Worm (Caenorhabditis elegans) whole organism, L3 larva: ENCODE data around the gene gldi-7.

ENCODE experiments used
- R02D3.7 ChIP-seq: fragments of 150-350 bp; optimal IDR thresholded peaks from 2 replicates; lab custom pipeline; 2014; ENCODE audit warnings: missing biosample characterization, missing genetic modification characterization
- ZK546.5 ChIP-seq: sonication (generic microtip); optimal IDR thresholded peaks from 2 replicates; lab custom pipeline; 2017; ENCODE audit warnings: missing biosample characterization, missing genetic modification characterization
- aly-2 ChIP-seq: fragments of 150-350 bp; optimal IDR thresholded peaks from 2 replicates; lab custom pipeline; 2014; ENCODE audit warnings: missing biosample characterization, missing genetic modification characterization
- ama-1 ChIP-seq: fragments of 150-350 bp; optimal IDR thresholded peaks from 2 replicates; lab custom pipeline; 2018
- ceh-16 ChIP-seq: sonication (generic microtip); optimal IDR thresholded peaks from 2 replicates; lab custom pipeline; 2017; ENCODE audit warnings: missing biosample characterization, missing genetic modification characterization
- ceh-28 ChIP-seq: fragments of 150-350 bp; optimal IDR thresholded peaks from 2 replicates; lab custom pipeline; 2014; ENCODE audit warnings: missing biosample characterization, missing genetic modification reagents, missing genetic modification characterization
- egl-27 ChIP-seq: sonication (generic microtip); optimal IDR thresholded peaks from 4 replicates; lab custom pipeline; 2017; ENCODE audit warnings: missing biosample characterization, missing genetic modification reagents, missing genetic modification characterization
- egl-5 ChIP-seq: fragments of 150-350 bp; optimal IDR thresholded peaks from 2 replicates; lab custom pipeline; 2017; ENCODE audit warnings: missing biosample characterization, missing genetic modification reagents, missing genetic modification characterization, inconsistent platforms
- elt-1 ChIP-seq: fragments of 150-350 bp; optimal IDR thresholded peaks from 2 replicates; lab custom pipeline; 2014; ENCODE audit warnings: missing biosample characterization, missing genetic modification characterization
- elt-2 ChIP-seq: sonication (generic microtip); optimal IDR thresholded peaks from 2 replicates; lab custom pipeline; 2016; ENCODE audit warnings: missing genetic modification reagents, mild to moderate bottlenecking, missing genetic modification characterization, missing compliant biosample characterization
- elt-3 ChIP-seq, 3 experiments: fragments of 150-350 bp in 1 of 3; sonication (generic microtip) in 2 of 3; optimal IDR thresholded peaks; 2 replicates in 2 of 3; 4 replicates in 1 of 3; lab custom pipeline; 2014 to 2017; ENCODE audit warnings: missing biosample characterization in 3 of 3, missing genetic modification characterization in 3 of 3
- fkh-2 ChIP-seq: fragments of 150-350 bp; optimal IDR thresholded peaks from 2 replicates; lab custom pipeline; 2014; ENCODE audit warnings: missing biosample characterization, missing genetic modification reagents, missing genetic modification characterization
- fos-1 ChIP-seq: fragments of 150-350 bp; optimal IDR thresholded peaks from 2 replicates; lab custom pipeline; 2014; ENCODE audit warnings: missing biosample characterization, missing genetic modification characterization
- jun-1 ChIP-seq: fragments of 150-350 bp; optimal IDR thresholded peaks from 2 replicates; lab custom pipeline; 2014; ENCODE audit warnings: missing biosample characterization, missing genetic modification reagents, missing genetic modification characterization
- lin-15B ChIP-seq: fragments of 150-350 bp; optimal IDR thresholded peaks from 2 replicates; lab custom pipeline; 2014; ENCODE audit warnings: missing biosample characterization, missing genetic modification characterization
- lin-39 ChIP-seq: fragments of 150-350 bp; optimal IDR thresholded peaks from 2 replicates; lab custom pipeline; 2018; ENCODE audit warnings: missing biosample characterization, missing genetic modification reagents, missing genetic modification characterization
- mdl-1 ChIP-seq: fragments of 150-350 bp; optimal IDR thresholded peaks from 2 replicates; lab custom pipeline; 2014; ENCODE audit warnings: missing biosample characterization, missing genetic modification characterization
- nfya-1 ChIP-seq: sonication (generic microtip); optimal IDR thresholded peaks from 2 replicates; lab custom pipeline; 2017; ENCODE audit warnings: missing genetic modification characterization, mild to moderate bottlenecking, missing compliant biosample characterization, antibody characterized with exemption, moderate library complexity; ENCODE audit not compliant: insufficient read depth
- nhr-11 ChIP-seq: fragments of 150-350 bp; optimal IDR thresholded peaks from 2 replicates; lab custom pipeline; 2014; ENCODE audit warnings: missing biosample characterization, missing genetic modification characterization
- nhr-23 ChIP-seq: fragments of 150-350 bp; optimal IDR thresholded peaks from 2 replicates; lab custom pipeline; 2014; ENCODE audit warnings: missing biosample characterization, missing genetic modification reagents, missing genetic modification characterization
- nhr-237 ChIP-seq: fragments of 150-350 bp; optimal IDR thresholded peaks from 2 replicates; lab custom pipeline; 2014; ENCODE audit warnings: missing biosample characterization, missing genetic modification characterization
- nhr-28 ChIP-seq: fragments of 150-350 bp; optimal IDR thresholded peaks from 2 replicates; lab custom pipeline; 2014; ENCODE audit warnings: missing biosample characterization, missing genetic modification characterization
- nhr-43 ChIP-seq: sonication (generic microtip); optimal IDR thresholded peaks from 2 replicates; lab custom pipeline; 2016; ENCODE audit warnings: mild to moderate bottlenecking, missing genetic modification characterization, missing compliant biosample characterization; ENCODE audit not compliant: poor library complexity, severe bottlenecking
- nhr-76 ChIP-seq: fragments of 150-350 bp; sonication (generic microtip); optimal IDR thresholded peaks from 5 replicates; lab custom pipeline; 2014; ENCODE audit warnings: missing biosample characterization, missing genetic modification characterization
- nhr-77 ChIP-seq: fragments of 150-350 bp; optimal IDR thresholded peaks from 2 replicates; lab custom pipeline; 2014; ENCODE audit warnings: missing biosample characterization, missing genetic modification characterization
- pha-4 ChIP-seq: fragments of 150-350 bp; optimal IDR thresholded peaks from 2 replicates; lab custom pipeline; 2014; ENCODE audit warnings: missing biosample characterization, missing genetic modification reagents, missing genetic modification characterization
- pqm-1 ChIP-seq: fragments of 150-350 bp; optimal IDR thresholded peaks from 2 replicates; lab custom pipeline; 2017; ENCODE audit warnings: missing biosample characterization, missing genetic modification characterization, inconsistent platforms
- skn-1 ChIP-seq: fragments of 150-350 bp; optimal IDR thresholded peaks from 2 replicates; lab custom pipeline; 2014; ENCODE audit warnings: missing biosample characterization, missing genetic modification characterization
- snpc-4 ChIP-seq: fragments of 150-350 bp; optimal IDR thresholded peaks from 2 replicates; lab custom pipeline; 2014; ENCODE audit warnings: missing biosample characterization, missing genetic modification characterization
- tbx-2 ChIP-seq: sonication (generic microtip); optimal IDR thresholded peaks from 2 replicates; lab custom pipeline; 2016; ENCODE audit warnings: mild to moderate bottlenecking, missing genetic modification characterization, missing compliant biosample characterization
- unc-62 ChIP-seq: fragments of 150-350 bp; sonication (generic microtip); optimal IDR thresholded peaks from 4 replicates; lab custom pipeline; 2014; ENCODE audit warnings: missing biosample characterization, missing genetic modification reagents, missing genetic modification characterization
- zag-1 ChIP-seq: fragments of 150-350 bp; optimal IDR thresholded peaks from 2 replicates; lab custom pipeline; 2014; ENCODE audit warnings: missing biosample characterization, missing genetic modification characterization
- ztf-4 ChIP-seq: fragments of 150-350 bp; optimal IDR thresholded peaks from 2 replicates; lab custom pipeline; 2014; ENCODE audit warnings: missing biosample characterization, missing genetic modification characterization

The gldi-7 gene

ce11 chrII:8569038-8569977 lies 38.3 kb upstream of the gldi-7 start, which contains the start of the genes col-38 and rpl-5 (continued):
- TF ChIP-seq ceh-28, result peak; percentile 64
- no peak for TF ChIP-seq aly-2 (tag; lab: Kevin White, UChicago)
- peak; percentile 66 for TF ChIP-seq jun-1 (tag; lab: Kevin White, UChicago)
- peak; percentile 84 for TF ChIP-seq ZK546.5 (tag; lab: Kevin White, UChicago)
- TF ChIP-seq tbx-2 (tag; lab: Kevin White, UChicago), result peak; percentile 38
- peak; percentile 66 for TF ChIP-seq nhr-43 (tag; lab: Kevin White, UChicago)
- peak; percentile 97 for TF ChIP-seq nfya-1
- peak; percentile 99 for TF ChIP-seq pha-4 (tag; lab: Kevin White, UChicago)
- peak; percentile 93 for TF ChIP-seq lin-39 (tag; lab: Kevin White, UChicago)
- TF ChIP-seq skn-1 (tag; lab: Kevin White, UChicago), result peak; percentile 78
- peak; percentile 7 for TF ChIP-seq ama-1
- peak; percentile 97 for TF ChIP-seq lin-15B (tag; lab: Kevin White, UChicago)
- TF ChIP-seq R02D3.7 (tag; lab: Kevin White, UChicago), result peak; percentile 73
- no peak for TF ChIP-seq elt-3 (tag; optimal IDR thresholded peaks at IDR 0.05; lab: Kevin White, UChicago)
- peak; percentile 78 for TF ChIP-seq snpc-4
- TF ChIP-seq fos-1 (tag; lab: Kevin White, UChicago), result no peak
- TF ChIP-seq nhr-11, result peak; percentile 73
- TF ChIP-seq elt-1 (tag; lab: Kevin White, UChicago), result peak; percentile 23
- TF ChIP-seq unc-62 (GFP tag; lab: Kevin White, UChicago), result peak; percentile 28
- peak; percentile 2 for TF ChIP-seq ztf-4 (tag; lab: Kevin White, UChicago)
- no peak for TF ChIP-seq zag-1
- no peak for TF ChIP-seq fkh-2 (tag; lab: Kevin White, UChicago)

- TF ChIP-seq unc-62 (GFP tag; lab: Kevin White, UChicago), result no peak
- TF ChIP-seq mdl-1 (tag; lab: Kevin White, UChicago), result no peak
- no peak for TF ChIP-seq nhr-76 (tag; lab: Kevin White, UChicago)
- TF ChIP-seq elt-2, result no peak
- TF ChIP-seq nhr-77, result no peak
- no peak for TF ChIP-seq egl-27 (tag; lab: Kevin White, UChicago)
These were observed 37.4 kb upstream of the gldi-7 start for ce11 chrII:8568234-8568969.

- TF ChIP-seq nhr-43 (tag; lab: Kevin White, UChicago), result no peak
- peak; percentile 80 for TF ChIP-seq pha-4 (tag; lab: Kevin White, UChicago)
- TF ChIP-seq pqm-1 (tag; lab: Kevin White, UChicago), result peak; percentile 98
- TF ChIP-seq skn-1 (tag; lab: Kevin White, UChicago), result no peak
- peak; percentile 55 for TF ChIP-seq jun-1 (tag; lab: Kevin White, UChicago)
- TF ChIP-seq elt-2, result peak; percentile 95
- TF ChIP-seq, all 47 proteins: peak for 4
These were observed 35.8 kb upstream of the gldi-7 start, which contains the start of gene F54C9.3 for ce11 chrII:8566806-8567266. Gene F54C9.3 (minus strand): TSS chrII:8566856.

- peak; percentile 51 for TF ChIP-seq lin-15B (tag; lab: Kevin White, UChicago)
- peak; percentile 45 for TF ChIP-seq pqm-1 (tag; lab: Kevin White, UChicago)
- no peak for TF ChIP-seq lin-39 (tag; lab: Kevin White, UChicago)
- TF ChIP-seq elt-2, result peak; percentile 25
- peak; percentile 55 for TF ChIP-seq nfya-1
- peak; percentile 52 for TF ChIP-seq pha-4 (tag; lab: Kevin White, UChicago)
- TF ChIP-seq ceh-16 (tag; lab: Kevin White, UChicago), result no peak
- TF ChIP-seq ceh-28, result peak; percentile 1
- TF ChIP-seq, all 47 proteins: peak for 6
These were observed 35.0 kb upstream of the gldi-7 start, which contains the start of gene stc-1 for ce11 chrII:8566039-8566438. Gene stc-1 (minus strand): TSS chrII:8566139.

ce11 chrII:8562002-8562401 lies 31.0 kb upstream of the gldi-7 start, which contains the start of gene F54C9.14:
Gene F54C9.14 (plus strand): TSS chrII:8562302.
- no peak for TF ChIP-seq R02D3.7 (tag; lab: Kevin White, UChicago)
- TF ChIP-seq pha-4 (tag; lab: Kevin White, UChicago), result no peak
- no peak for TF ChIP-seq nhr-23 (tag; lab: Kevin White, UChicago)
- TF ChIP-seq nhr-237 (tag; lab: Kevin White, UChicago), result no peak
- no peak for TF ChIP-seq nfya-1
- TF ChIP-seq ztf-4 (tag; lab: Kevin White, UChicago), result no peak
- TF ChIP-seq lin-15B (tag; lab: Kevin White, UChicago), result no peak
- no peak for TF ChIP-seq elt-1 (tag; lab: Kevin White, UChicago)
- TF ChIP-seq skn-1 (tag; lab: Kevin White, UChicago), result no peak
- TF ChIP-seq nhr-28 (tag; lab: Kevin White, UChicago), result no peak
- no peak for TF ChIP-seq egl-5
